Fruit fly (Drosophila melanogaster): Measurements from ENCODE around the gene CG32152.

CG32152 gene

dm6 chr3L:16161847-16162556 is 18.2 kb upstream of the CG32152 start (continued):
- peak; percentile 59 for TF ChIP-seq esg (GFP tag; conservative IDR thresholded peaks at IDR 0.05)
- TF ChIP-seq CG10274 (GFP tag; optimal IDR thresholded peaks at IDR 0.05) = peak; percentile 68
- TF ChIP-seq CG6791 (GFP tag; IDR thresholded peaks at IDR 0.05; ENCODE audit: partially characterized antibody) = no peak
- TF ChIP-seq Fer3 (tag; optimal IDR thresholded peaks at IDR 0.05) = peak; percentile 75
- peak; percentile 68 for TF ChIP-seq ind (GFP tag; optimal IDR thresholded peaks at IDR 0.05)
- peak; percentile 87 for TF ChIP-seq Hand (GFP tag; optimal IDR thresholded peaks at IDR 0.05)
- no peak for TF ChIP-seq Vsx1 (GFP tag; optimal IDR thresholded peaks at IDR 0.05)
- TF ChIP-seq Tbp (GFP tag; optimal IDR thresholded peaks at IDR 0.05) = no peak
- peak; percentile 83 for TF ChIP-seq CG7556 (GFP tag; optimal IDR thresholded peaks at IDR 0.05)
- TF ChIP-seq CG13894 (tag; optimal IDR thresholded peaks at IDR 0.05) = peak; percentile 78
- TF ChIP-seq CG1647 (GFP tag; optimal IDR thresholded peaks at IDR 0.05) = peak; percentile 33
- peak; percentile 40 for TF ChIP-seq tx (GFP tag; optimal IDR thresholded peaks at IDR 0.05)
- TF ChIP-seq CG17328 (GFP tag; IDR thresholded peaks at IDR 0.05) = peak; percentile 63
- TF ChIP-seq trh (GFP tag; optimal IDR thresholded peaks at IDR 0.05) = no peak
- TF ChIP-seq CG15073 (GFP tag; optimal IDR thresholded peaks at IDR 0.05) = no peak
- peak; percentile 6 for TF ChIP-seq CG31365 (tag; optimal IDR thresholded peaks at IDR 0.05)
- peak; percentile 18; the same call in 1 of the 2 replicates for TF ChIP-seq Rx (GFP tag; IDR thresholded peaks at IDR 0.05)
- peak; percentile 85 for TF ChIP-seq dmrt99B (tag; optimal IDR thresholded peaks at IDR 0.05)
- TF ChIP-seq lola (GFP tag; optimal IDR thresholded peaks at IDR 0.05) = peak in 1 of 3 experiments; percentile 49
- peak; percentile 62 for TF ChIP-seq Chrac-16 (GFP tag; optimal IDR thresholded peaks at IDR 0.05)
- no peak for TF ChIP-seq Dip2 (GFP tag; IDR thresholded peaks at IDR 0.05)
- no peak for TF ChIP-seq Abd-B (GFP tag; optimal IDR thresholded peaks at IDR 0.05)
- TF ChIP-seq slbo (GFP tag; IDR thresholded peaks at IDR 0.05) = peak; percentile 75
- no peak for TF ChIP-seq lov (optimal IDR thresholded peaks at IDR 0.05)
- TF ChIP-seq lov (GFP tag; IDR thresholded peaks at IDR 0.05) = no peak
- TF ChIP-seq PHDP (tag; optimal IDR thresholded peaks at IDR 0.05) = peak; percentile 84
- peak; percentile 6 for TF ChIP-seq CG2202 (tag; optimal IDR thresholded peaks at IDR 0.05)
- TF ChIP-seq sug (tag; optimal IDR thresholded peaks at IDR 0.05) = peak; percentile 65
- peak; percentile 64 for TF ChIP-seq lmd (GFP tag; IDR thresholded peaks at IDR 0.05)
- no peak for TF ChIP-seq CG16813 (GFP tag; IDR thresholded peaks at IDR 0.05; ENCODE audit: partially characterized antibody)
- TF ChIP-seq Usf (GFP tag; optimal IDR thresholded peaks at IDR 0.05) = peak; percentile 42
- TF ChIP-seq ttk (GFP tag; IDR thresholded peaks at IDR 0.05) = peak; percentile 60
- TF ChIP-seq CG3995 (GFP tag; optimal IDR thresholded peaks at IDR 0.05) = peak; percentile 40
- no peak for TF ChIP-seq CG16779 (GFP tag; IDR thresholded peaks at IDR 0.05)
- no peak for TF ChIP-seq amos (GFP tag; IDR thresholded peaks at IDR 0.05; ENCODE audit: partially characterized antibody)
- TF ChIP-seq pho (GFP tag; optimal IDR thresholded peaks at IDR 0.05) = peak; percentile 66
- no peak for TF ChIP-seq br (optimal IDR thresholded peaks at IDR 0.05)
- TF ChIP-seq CG2889 (GFP tag; IDR thresholded peaks at IDR 0.05) = no peak
- peak; percentile 54 for TF ChIP-seq CG10267 (tag; optimal IDR thresholded peaks at IDR 0.05)
- no peak for TF ChIP-seq ftz-f1 (GFP tag; optimal IDR thresholded peaks at IDR 0.05)
- TF ChIP-seq eve (GFP tag; optimal IDR thresholded peaks at IDR 0.05) = peak in 1 of 2 experiments; percentile 92
- peak; percentile 75 to 78 for TF ChIP-seq bsh (GFP tag; optimal IDR thresholded peaks at IDR 0.05)
- peak; percentile 57 to 87 for TF ChIP-seq Trl (optimal IDR thresholded peaks at IDR 0.05)
- TF ChIP-seq Trl (GFP tag; optimal IDR thresholded peaks at IDR 0.05) = peak; percentile 37
- TF ChIP-seq ap (GFP tag; IDR thresholded peaks at IDR 0.05) = no peak; the same call in 1 of the 2 replicates
- peak; percentile 52 for TF ChIP-seq CG4730 (GFP tag; IDR thresholded peaks at IDR 0.05)
- TF ChIP-seq fu2 (GFP tag; optimal IDR thresholded peaks at IDR 0.05) = peak; percentile 84
- no peak for TF ChIP-seq ash1 (GFP tag; optimal IDR thresholded peaks at IDR 0.05)
- TF ChIP-seq CG2678 (tag; optimal IDR thresholded peaks at IDR 0.05) = peak; percentile 90
- peak; percentile 52 for TF ChIP-seq abd-A (tag; optimal IDR thresholded peaks at IDR 0.05)
- TF ChIP-seq Atf6 (GFP tag; IDR thresholded peaks at IDR 0.05) = peak; percentile 72
